Worm (Caenorhabditis elegans) whole organism, L1 larva: Measurements from ENCODE around the gene B0310.6.

Experiments
- C04F5.9 ChIP-seq: sonication (generic microtip); optimal IDR thresholded peaks from 2 replicates; lab custom pipeline; 2016; ENCODE audit warnings: missing genetic modification characterization, missing compliant biosample characterization
- F16B12.6 ChIP-seq: fragments of 150-350 bp; optimal IDR thresholded peaks from 2 replicates; lab custom pipeline; 2014; ENCODE audit warnings: missing biosample characterization, missing genetic modification characterization
- Y116A8C.19 ChIP-seq: sonication (generic microtip); optimal IDR thresholded peaks from 2 replicates; lab custom pipeline; 2016; ENCODE audit warnings: missing compliant biosample characterization, missing genetic modification characterization, borderline replicate concordance
- aha-1 ChIP-seq: fragments of 150-350 bp; optimal IDR thresholded peaks from 2 replicates; lab custom pipeline; 2014; ENCODE audit warnings: missing biosample characterization, missing genetic modification characterization
- alr-1 ChIP-seq: fragments of 200-800 bp; sonication (Bioruptor generic); optimal IDR thresholded peaks from 2 replicates; lab custom pipeline; 2018; ENCODE audit warnings: borderline replicate concordance, mild to moderate bottlenecking, missing genetic modification characterization, missing compliant biosample characterization
- ama-1 ChIP-seq: fragments of 150-350 bp; optimal IDR thresholded peaks from 2 replicates; lab custom pipeline; 2014
- ceh-63 ChIP-seq: fragments of 200-800 bp; sonication (Bioruptor generic); optimal IDR thresholded peaks from 2 replicates; lab custom pipeline; 2018; ENCODE audit warnings: mild to moderate bottlenecking, missing genetic modification characterization, missing compliant biosample characterization
- ceh-82 ChIP-seq, 3 experiments: fragments of 150-350 bp in 1 of 3; sonication (generic microtip) in 2 of 3; optimal IDR thresholded peaks; 2 replicates each; lab custom pipeline; 2014 to 2017; ENCODE audit warnings: missing biosample characterization in 3 of 3, missing genetic modification characterization in 3 of 3
- ceh-88 ChIP-seq: fragments of 200-800 bp; sonication (Bioruptor generic); IDR thresholded peaks from 2 replicates; pipeline ENCODE4 v1.3.6; 2022; ENCODE audit warnings: missing genetic modification characterization, missing compliant biosample characterization
- ces-1 ChIP-seq: fragments of 150-350 bp; optimal IDR thresholded peaks from 2 replicates; lab custom pipeline; 2014; ENCODE audit warnings: missing biosample characterization, missing genetic modification reagents, missing genetic modification characterization
- egl-27 ChIP-seq, 2 experiments: fragments of 150-350 bp in 1 of 2; sonication (generic microtip); optimal IDR thresholded peaks; 3 replicates each; lab custom pipeline; 2017 to 2018; ENCODE audit warnings: missing biosample characterization in 2 of 2, missing genetic modification characterization in 2 of 2, missing genetic modification reagents in 2 of 2
- elt-2 ChIP-seq: sonication (generic microtip); optimal IDR thresholded peaks from 2 replicates; lab custom pipeline; 2016; ENCODE audit warnings: missing genetic modification characterization, mild to moderate bottlenecking, inconsistent platforms, missing compliant biosample characterization, missing genetic modification reagents
- elt-3 ChIP-seq, 6 experiments: fragments of 150-350 bp in 1 of 6; sonication (generic microtip); optimal IDR thresholded peaks; 2 replicates each; lab custom pipeline; 2017 to 2018; ENCODE audit warnings: missing biosample characterization in 6 of 6, missing genetic modification characterization in 6 of 6, inconsistent platforms in 1 of 6
- ets-5 ChIP-seq: fragments of 200-800 bp; sonication (Bioruptor generic); IDR thresholded peaks from 2 replicates; pipeline ENCODE4 v1.3.6; 2022; ENCODE audit warnings: missing genetic modification characterization, missing compliant biosample characterization
- fkh-10 ChIP-seq: sonication (generic microtip); optimal IDR thresholded peaks from 2 replicates; lab custom pipeline; 2017; ENCODE audit warnings: missing biosample characterization, missing genetic modification reagents, missing genetic modification characterization
- fkh-8 ChIP-seq: sonication (generic microtip); optimal IDR thresholded peaks from 2 replicates; lab custom pipeline; 2016; ENCODE audit warnings: mild to moderate bottlenecking, missing genetic modification characterization, missing compliant biosample characterization
- hlh-4 ChIP-seq: sonication (generic microtip); optimal IDR thresholded peaks from 2 replicates; lab custom pipeline; 2016; ENCODE audit warnings: mild to moderate bottlenecking, missing genetic modification characterization, missing compliant biosample characterization
- isw-1 ChIP-seq: fragments of 200-800 bp; sonication (Bioruptor generic); IDR thresholded peaks from 2 replicates; pipeline ENCODE4 v1.3.6; 2022; ENCODE audit warnings: missing genetic modification characterization, missing compliant biosample characterization
- lin-13 ChIP-seq: fragments of 150-350 bp; optimal IDR thresholded peaks from 2 replicates; lab custom pipeline; 2014; ENCODE audit warnings: missing biosample characterization, missing genetic modification reagents, missing genetic modification characterization
- lin-14 ChIP-seq: fragments of 200-800 bp; sonication (Bioruptor generic); optimal IDR thresholded peaks from 2 replicates; lab custom pipeline; 2018; ENCODE audit warnings: mild to moderate bottlenecking, missing genetic modification characterization, moderate library complexity, missing compliant biosample characterization
- lin-15B ChIP-seq: fragments of 150-350 bp; sonication (generic microtip); optimal IDR thresholded peaks from 3 replicates; lab custom pipeline; 2014; ENCODE audit warnings: missing biosample characterization, missing genetic modification characterization
- lin-35 ChIP-seq, 2 experiments: fragments of 150-350 bp; optimal IDR thresholded peaks; 2 replicates each; lab custom pipeline; 2014; ENCODE audit warnings: missing biosample characterization in 2 of 2, missing genetic modification characterization in 2 of 2, missing genetic modification reagents in 2 of 2
- mab-9 ChIP-seq: fragments of 200-800 bp; sonication (Bioruptor generic); IDR thresholded peaks from 2 replicates; pipeline ENCODE4 v1.3.6; 2022; ENCODE audit warnings: missing genetic modification reagents, missing genetic modification characterization, missing compliant biosample characterization
- nhr-20 ChIP-seq: sonication (generic microtip); optimal IDR thresholded peaks from 2 replicates; lab custom pipeline; 2016; ENCODE audit warnings: mild to moderate bottlenecking, missing genetic modification characterization, missing compliant biosample characterization
- nhr-237 ChIP-seq: fragments of 150-350 bp; optimal IDR thresholded peaks from 2 replicates; lab custom pipeline; 2014; ENCODE audit warnings: missing biosample characterization, missing genetic modification characterization
- nhr-28 ChIP-seq: fragments of 150-350 bp; optimal IDR thresholded peaks from 2 replicates; lab custom pipeline; 2014; ENCODE audit warnings: missing biosample characterization, missing genetic modification characterization
- nhr-47 ChIP-seq: sonication (generic microtip); optimal IDR thresholded peaks from 2 replicates; lab custom pipeline; 2016; ENCODE audit warnings: mild to moderate bottlenecking, missing genetic modification characterization, moderate library complexity, missing compliant biosample characterization
- nhr-77 ChIP-seq: fragments of 150-350 bp; optimal IDR thresholded peaks from 2 replicates; lab custom pipeline; 2014; ENCODE audit warnings: missing biosample characterization, missing genetic modification characterization
- nhr-84 ChIP-seq: sonication (generic microtip); optimal IDR thresholded peaks from 2 replicates; lab custom pipeline; 2017; ENCODE audit warnings: missing biosample characterization, missing genetic modification characterization
- nhr-85 ChIP-seq: sonication (generic microtip); peaks from one replicate; lab custom pipeline; 2016; ENCODE audit warnings: missing genetic modification characterization, inconsistent platforms, missing compliant biosample characterization
- pax-3 ChIP-seq: fragments of 200-800 bp; sonication (Bioruptor generic); optimal IDR thresholded peaks from 2 replicates; lab custom pipeline; 2018; ENCODE audit warnings: mild to moderate bottlenecking, missing genetic modification characterization, moderate library complexity, missing compliant biosample characterization
- pqm-1 ChIP-seq: sonication (generic microtip); optimal IDR thresholded peaks from 3 replicates; lab custom pipeline; 2017; ENCODE audit warnings: missing biosample characterization, missing genetic modification characterization
- rnt-1 ChIP-seq: sonication (generic microtip); optimal IDR thresholded peaks from 2 replicates; lab custom pipeline; 2016; ENCODE audit warnings: mild to moderate bottlenecking, missing genetic modification characterization, moderate library complexity, missing compliant biosample characterization
- snu-23 ChIP-seq: sonication (generic microtip); optimal IDR thresholded peaks from 2 replicates; lab custom pipeline; 2016; ENCODE audit warnings: missing genetic modification characterization, missing compliant biosample characterization
- sox-4 ChIP-seq: sonication (generic microtip); optimal IDR thresholded peaks from 2 replicates; lab custom pipeline; 2016; ENCODE audit warnings: missing genetic modification characterization, missing compliant biosample characterization
- sptf-1 ChIP-seq: fragments of 150-350 bp; optimal IDR thresholded peaks from 2 replicates; lab custom pipeline; 2014; ENCODE audit warnings: missing biosample characterization, missing genetic modification characterization
- sup-37 ChIP-seq: fragments of 200-800 bp; sonication (Bioruptor generic); optimal IDR thresholded peaks from 2 replicates; lab custom pipeline; 2018; ENCODE audit warnings: mild to moderate bottlenecking, missing genetic modification characterization, missing compliant biosample characterization
- swsn-7 ChIP-seq: sonication (generic microtip); optimal IDR thresholded peaks from 2 replicates; lab custom pipeline; 2016; ENCODE audit warnings: missing genetic modification characterization, missing compliant biosample characterization
- tbx-2 ChIP-seq: sonication (generic microtip); optimal IDR thresholded peaks from 2 replicates; lab custom pipeline; 2016; ENCODE audit warnings: missing genetic modification characterization, missing compliant biosample characterization
- unc-130 ChIP-seq: fragments of 150-350 bp; optimal IDR thresholded peaks from 2 replicates; lab custom pipeline; 2017; ENCODE audit warnings: missing biosample characterization, missing genetic modification characterization, inconsistent platforms
- zag-1 ChIP-seq: fragments of 150-350 bp; optimal IDR thresholded peaks from 2 replicates; lab custom pipeline; 2014; ENCODE audit warnings: missing biosample characterization, missing genetic modification characterization
- ztf-11 ChIP-seq, 2 experiments: sonication (generic microtip); optimal IDR thresholded peaks; 2 replicates each; lab custom pipeline; 2016 to 2017; ENCODE audit warnings: missing genetic modification characterization in 2 of 2, missing biosample characterization in 1 of 2, missing compliant biosample characterization in 1 of 2

B0310.6 gene

DNA sequence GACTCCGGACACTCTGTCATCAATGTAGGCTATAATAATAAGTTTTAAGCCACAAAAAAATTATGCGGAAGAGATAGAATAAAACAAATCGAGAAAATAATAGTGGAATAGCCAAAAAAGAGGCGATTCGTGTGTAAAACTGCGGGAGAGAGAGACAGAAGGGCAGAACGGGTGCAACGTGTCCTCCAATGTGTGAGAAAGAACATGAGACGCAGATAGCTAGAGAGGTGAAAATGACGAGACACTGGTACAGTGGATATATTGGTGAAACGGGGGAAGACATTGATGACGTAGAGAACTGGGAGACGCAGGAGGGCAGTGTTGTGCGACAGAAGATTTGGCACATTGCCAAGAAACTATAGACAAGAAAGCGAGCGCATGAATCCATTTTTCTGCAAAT, 4.9 kb upstream of the B0310.6 start, which contains the start of gene F28C10.3 (continued):
- TF ChIP-seq nhr-77 (tag; lab: Kevin White, UChicago) (peak; percentile 42), lin-13 (GFP tag; lab: Kevin White, UChicago) (peak; percentile 72), unc-130 (peak; percentile 21), sptf-1 (tag; lab: Kevin White, UChicago) (no peak), isw-1 (GFP tag; lab: Robert Waterston, UW) (peak; percentile 55), ceh-63 (GFP tag; lab: Kevin White, UChicago) (no peak), lin-35 (GFP tag; optimal IDR thresholded peaks at IDR 0.05; lab: Kevin White, UChicago) (peak; percentile 62 to 65), lin-14 (GFP tag; lab: Kevin White, UChicago) (peak; percentile 96), rnt-1 (tag; lab: Kevin White, UChicago) (peak; percentile 82), tbx-2 (tag; lab: Kevin White, UChicago) (peak; percentile 80), lin-15B (tag; lab: Kevin White, UChicago) (no peak), egl-27 (tag; optimal IDR thresholded peaks at IDR 0.05; lab: Kevin White, UChicago) (peak; percentile 19 to 80), ceh-88 (GFP tag; lab: Robert Waterston, UW) (peak; percentile 48; the same call in 1 of the 2 replicates), aha-1 (tag; lab: Kevin White, UChicago) (no peak), nhr-85 (tag; lab: Kevin White, UChicago) (peak; percentile 98), fkh-8 (tag; lab: Kevin White, UChicago) (peak; percentile 63), ama-1 (lab: Kevin White, UChicago) (no peak), C04F5.9 (tag; lab: Kevin White, UChicago) (peak; percentile 35), ztf-11 (tag; optimal IDR thresholded peaks at IDR 0.05; lab: Kevin White, UChicago) (no peak), nhr-84 (tag; lab: Kevin White, UChicago) (no peak), pqm-1 (tag; lab: Kevin White, UChicago) (no peak), F16B12.6 (tag; lab: Kevin White, UChicago) (peak; percentile 42), zag-1 (tag; lab: Kevin White, UChicago) (peak; percentile 4), ces-1 (GFP tag; lab: Kevin White, UChicago) (no peak), hlh-4 (tag; lab: Kevin White, UChicago) (no peak), nhr-20 (peak; percentile 87), ets-5 (no peak), nhr-237 (peak; percentile 36), mab-9 (GFP tag; lab: Robert Waterston, UW) (peak; percentile 58; the same call in 1 of the 2 replicates), ceh-82 (tag; optimal IDR thresholded peaks at IDR 0.05; lab: Kevin White, UChicago) (peak; percentile 65 to 89 (median 71)), pax-3 (peak; percentile 21), Y116A8C.19 (no peak), alr-1 (tag; lab: Kevin White, UChicago) (no peak), snu-23 (GFP tag; lab: Kevin White, UChicago) (peak; percentile 87), fkh-10 (GFP tag; lab: Kevin White, UChicago) (peak; percentile 67)

DNA sequence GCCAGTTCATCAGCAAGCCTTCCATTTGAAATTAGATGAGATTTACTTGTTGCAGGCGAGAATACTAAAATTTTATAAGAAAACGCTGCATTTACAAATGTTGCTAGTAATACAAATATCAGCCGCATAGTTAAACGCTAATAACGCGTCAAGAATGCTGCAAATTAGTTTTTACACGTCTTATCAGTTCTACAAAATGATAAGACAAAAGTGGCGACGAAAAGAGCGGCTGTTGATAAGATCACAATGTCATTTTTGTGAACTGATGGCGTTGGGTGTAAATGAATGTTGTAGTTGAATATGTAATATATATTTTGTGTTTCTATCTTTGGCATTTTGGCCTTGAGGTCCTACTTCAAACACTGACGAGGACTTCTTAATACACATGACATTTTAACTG, 798 bp downstream of the B0310.6 start, which contains the start of gene ugt-46:
Gene ugt-46, minus strand, starts transcription at position 279 of the 400 bp plus-strand sequence.
- peak; percentile 86 for TF ChIP-seq elt-2
- no peak for TF ChIP-seq ceh-63 (GFP tag; lab: Kevin White, UChicago)
- no peak for TF ChIP-seq sup-37 (GFP tag; lab: Kevin White, UChicago)
- peak; percentile 40 for TF ChIP-seq lin-14 (GFP tag; lab: Kevin White, UChicago)
- no peak for TF ChIP-seq sox-4 (tag; lab: Kevin White, UChicago)
- TF ChIP-seq swsn-7 (tag; lab: Kevin White, UChicago) = no peak
- no peak for TF ChIP-seq egl-27 (tag; optimal IDR thresholded peaks at IDR 0.05; lab: Kevin White, UChicago)
- TF ChIP-seq nhr-20 = peak; percentile 0
- TF ChIP-seq fkh-8 (tag; lab: Kevin White, UChicago) = no peak
- peak; percentile 40 for TF ChIP-seq nhr-85 (tag; lab: Kevin White, UChicago)
- TF ChIP-seq elt-3 (tag; optimal IDR thresholded peaks at IDR 0.05; lab: Kevin White, UChicago) = peak in 1 of 6 experiments; percentile 38
- peak in 1 of 2 experiments; percentile 49 for TF ChIP-seq lin-35 (GFP tag; optimal IDR thresholded peaks at IDR 0.05; lab: Kevin White, UChicago)
- no peak for TF ChIP-seq nhr-28 (tag; lab: Kevin White, UChicago)
- no peak for TF ChIP-seq hlh-4 (tag; lab: Kevin White, UChicago)
- TF ChIP-seq nhr-47 (tag; lab: Kevin White, UChicago) = no peak
- TF ChIP-seq, all 84 proteins: peak for 6
